Worm (Caenorhabditis elegans): ENCODE measurements around the gene F13D12.8.

Gene F13D12.8

DNA sequence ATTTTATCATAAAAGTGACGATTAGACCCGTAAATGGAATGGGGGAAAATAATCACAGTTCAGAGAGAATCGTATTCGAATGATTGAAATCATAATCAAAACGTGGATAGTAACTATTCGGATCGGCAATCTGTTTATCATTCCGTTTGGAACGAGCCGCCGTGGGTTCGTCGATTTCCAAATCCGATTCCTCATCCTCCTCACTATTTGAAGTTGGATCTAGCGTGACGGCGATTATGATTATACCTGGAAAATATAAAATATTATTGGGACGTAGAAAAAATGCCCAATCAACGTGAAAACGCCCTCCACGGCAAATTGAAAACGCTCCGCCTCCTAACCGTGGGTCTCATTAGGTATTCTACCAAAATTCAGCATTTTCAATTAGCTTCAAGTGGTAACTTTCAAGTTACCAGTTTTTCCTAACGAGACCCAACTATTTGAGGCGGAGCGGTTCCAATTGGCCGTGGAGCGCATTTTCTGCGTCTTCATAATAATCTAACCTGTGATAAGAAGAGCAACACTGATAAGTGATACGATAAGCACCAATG lies 1.1 kb downstream of the F13D12.8 start (continued):
- TF ChIP-seq lin-13 (GFP tag; optimal IDR thresholded peaks at IDR 0.05): no peak
- no peak for TF ChIP-seq ces-1 (GFP tag; optimal IDR thresholded peaks at IDR 0.05)
- TF ChIP-seq D1046.2 (GFP tag; IDR thresholded peaks at IDR 0.05): 0 out of 2 replicates have a peak, but pooled peaks have one; percentile 17
- TF ChIP-seq sdz-12 (GFP tag; optimal IDR thresholded peaks at IDR 0.05): no peak
- peak; percentile 51 for TF ChIP-seq ama-1 (optimal IDR thresholded peaks at IDR 0.05)
- TF ChIP-seq rbr-2 (tag; optimal IDR thresholded peaks at IDR 0.05): peak; percentile 21
- TF ChIP-seq arid-1 (GFP tag; conservative IDR thresholded peaks at IDR 0.05): 0 out of 2 replicates have a peak, but pooled peaks have one; percentile 23

DNA sequence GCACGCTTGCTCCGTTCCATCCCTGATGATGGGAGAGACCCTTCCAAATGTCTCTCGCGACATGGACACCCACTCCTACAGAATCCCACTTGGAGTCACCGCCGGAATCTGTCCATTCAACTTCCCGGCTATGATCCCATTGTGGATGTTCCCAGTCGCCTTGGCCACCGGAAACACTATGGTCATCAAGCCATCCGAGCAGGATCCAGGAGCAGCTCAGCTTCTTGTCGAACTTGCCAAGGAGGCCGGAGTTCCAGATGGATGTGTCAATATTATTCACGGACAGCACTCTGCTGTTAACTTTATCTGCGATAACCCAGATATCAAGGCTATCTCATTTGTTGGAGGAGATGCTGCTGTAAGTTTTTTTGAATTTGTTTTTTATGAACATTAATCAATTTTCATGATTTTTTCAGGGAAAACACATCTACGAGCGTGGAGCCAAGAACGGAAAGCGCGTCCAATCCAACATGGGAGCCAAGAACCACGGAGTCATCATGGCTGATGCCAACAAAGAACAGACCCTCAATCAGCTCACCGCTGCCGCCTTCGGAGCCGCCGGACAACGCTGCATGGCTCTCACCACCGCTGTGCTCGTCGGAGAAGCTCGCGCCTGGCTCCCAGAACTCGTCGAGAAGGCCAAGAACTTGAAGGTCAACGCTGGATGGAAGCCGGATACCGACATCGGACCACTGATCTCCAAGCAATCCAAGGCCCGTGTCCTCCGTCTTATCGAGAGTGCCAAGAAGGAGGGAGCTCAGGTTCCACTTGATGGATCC lies 2.4 kb downstream of the F13D12.8 start:
- peak; percentile 96 for TF ChIP-seq aha-1 (tag)
- TF ChIP-seq F10B5.3 (tag; optimal IDR thresholded peaks at IDR 0.05): no peak
- no peak for TF ChIP-seq dmd-9 (GFP tag; IDR thresholded peaks at IDR 0.05)
- TF ChIP-seq ZK337.2 (GFP tag; IDR thresholded peaks at IDR 0.05): no peak
- no peak for TF ChIP-seq daf-12 (tag; optimal IDR thresholded peaks at IDR 0.05)
- peak; percentile 94 for TF ChIP-seq set-16 (GFP tag; IDR thresholded peaks at IDR 0.05)
- no peak for TF ChIP-seq lin-39 (tag; optimal IDR thresholded peaks at IDR 0.05)
- TF ChIP-seq unc-62 (GFP tag; optimal IDR thresholded peaks at IDR 0.05 in 1 of 2): peak in 1 of 2 experiments; percentile 69
- no peak for TF ChIP-seq unc-62 (tag; optimal IDR thresholded peaks at IDR 0.05)
- TF ChIP-seq T20F7.1 (GFP tag; optimal IDR thresholded peaks at IDR 0.05): no peak
- TF ChIP-seq nhr-48 (tag; optimal IDR thresholded peaks at IDR 0.05): no peak
- 0 out of 2 replicates have a peak, but pooled peaks have one; percentile 33 for TF ChIP-seq D1046.2 (GFP tag; IDR thresholded peaks at IDR 0.05)

DNA sequence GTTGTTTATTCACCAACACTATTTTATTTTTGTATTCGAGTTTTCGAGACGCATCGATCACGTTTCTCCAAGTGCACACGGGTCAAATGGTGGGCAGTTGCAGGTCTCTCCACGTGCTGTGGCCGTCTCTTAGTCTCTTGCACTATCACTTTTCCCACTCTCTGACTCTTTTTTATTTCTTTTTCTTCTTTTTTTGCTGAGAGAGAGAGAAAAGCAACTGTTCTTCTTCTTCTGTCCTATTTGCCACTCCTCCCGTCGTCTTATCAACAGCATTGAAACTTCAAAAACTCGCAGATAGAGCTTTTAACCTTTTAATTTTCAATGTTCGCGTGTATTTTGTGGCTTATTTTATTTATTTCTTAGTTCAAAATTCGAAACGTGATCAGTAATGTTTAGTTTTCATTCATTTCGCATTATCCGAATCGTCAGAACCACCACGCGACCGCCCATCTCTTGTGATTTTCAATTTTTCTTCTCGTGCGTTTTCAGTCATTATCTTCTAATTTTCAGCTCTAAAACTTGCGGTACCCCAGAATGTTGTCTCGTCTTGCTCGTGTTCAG lies 3.8 kb downstream of the F13D12.8 start, which contains the start of gene alh-8:
Gene alh-8 (plus strand): TSS at position 511 of the 561 bp plus-strand sequence.
- TF ChIP-seq Y75B8A.6 (GFP tag; IDR thresholded peaks at IDR 0.05): 0 out of 2 replicates have a peak, but pooled peaks have one; percentile 48
- TF ChIP-seq unc-62 (GFP tag; optimal IDR thresholded peaks at IDR 0.05 in 1 of 2): no peak
- TF ChIP-seq unc-62 (tag; optimal IDR thresholded peaks at IDR 0.05): no peak
- TF ChIP-seq nhr-28 (tag; optimal IDR thresholded peaks at IDR 0.05): peak; percentile 82
- TF ChIP-seq F44E2.7 (GFP tag; IDR thresholded peaks at IDR 0.05): no peak
- no peak for TF ChIP-seq madf-9 (GFP tag; conservative IDR thresholded peaks at IDR 0.05)
- TF ChIP-seq daf-12 (tag; optimal IDR thresholded peaks at IDR 0.05): no peak
- no peak for TF ChIP-seq Y5F2A.4 (GFP tag; optimal IDR thresholded peaks at IDR 0.05)
- no peak for TF ChIP-seq zfp-2 (tag; optimal IDR thresholded peaks at IDR 0.05)
- no peak for TF ChIP-seq vab-7 (GFP tag; IDR thresholded peaks at IDR 0.05)
- no peak for TF ChIP-seq ceh-20 (GFP tag; IDR thresholded peaks at IDR 0.05)
- TF ChIP-seq rbr-2 (tag; optimal IDR thresholded peaks at IDR 0.05): no peak
- TF ChIP-seq ceh-44 (GFP tag; IDR thresholded peaks at IDR 0.05): no peak
- TF ChIP-seq mxl-3 (GFP tag; optimal IDR thresholded peaks at IDR 0.05): peak; percentile 96
- peak; percentile 87 for TF ChIP-seq hlh-11 (tag; optimal IDR thresholded peaks at IDR 0.05)
- TF ChIP-seq dmd-8 (GFP tag; IDR thresholded peaks at IDR 0.05): no peak
- TF ChIP-seq ceh-28 (tag; optimal IDR thresholded peaks at IDR 0.05): no peak
- TF ChIP-seq nhr-6 (tag; optimal IDR thresholded peaks at IDR 0.05): no peak
- TF ChIP-seq ztf-11 (tag; optimal IDR thresholded peaks at IDR 0.05): no peak
- TF ChIP-seq daf-19 (GFP tag; conservative IDR thresholded peaks at IDR 0.05): no peak
- peak; percentile 43 for TF ChIP-seq nhr-77 (tag; optimal IDR thresholded peaks at IDR 0.05)
- peak; percentile 89 for TF ChIP-seq nhr-41 (GFP tag; IDR thresholded peaks at IDR 0.05)
- TF ChIP-seq lin-38 (GFP tag; IDR thresholded peaks at IDR 0.05): peak; percentile 50
- no peak for TF ChIP-seq unc-130 (GFP tag; optimal IDR thresholded peaks at IDR 0.05)
- TF ChIP-seq cey-2 (tag; optimal IDR thresholded peaks at IDR 0.05; ENCODE audit: borderline replicate concordance, insufficient read depth): no peak
- TF ChIP-seq T26A8.4 (GFP tag; IDR thresholded peaks at IDR 0.05): 0 out of 2 replicates have a peak, but pooled peaks have one; percentile 10
- no peak for TF ChIP-seq unc-39 (tag; optimal IDR thresholded peaks at IDR 0.05)
- TF ChIP-seq snpc-1.2 (GFP tag; IDR thresholded peaks at IDR 0.05): no peak
- TF ChIP-seq nhr-102 (tag; optimal IDR thresholded peaks at IDR 0.05): peak; percentile 19
- no peak for TF ChIP-seq tra-1 (GFP tag; IDR thresholded peaks at IDR 0.05)
- TF ChIP-seq lin-1 (GFP tag; IDR thresholded peaks at IDR 0.05): peak; percentile 19; the same call in 1 of the 2 replicates
- no peak for TF ChIP-seq Y105C5A.15 (GFP tag; IDR thresholded peaks at IDR 0.05)

Measured in whole organism, L4 larva.